Worm (Caenorhabditis elegans) whole organism, L4 larva: Measurements from ENCODE around the gene Y116A8C.27.
A peak's percentile ranks its signal among the peaks of the same experiment; 100 is the strongest.

ENCODE experiments used
- D1046.2 ChIP-seq: fragments of 200-800 bp; sonication (Bioruptor generic); IDR thresholded peaks from 2 replicates; pipeline ENCODE4 v1.3.6; 2022; ENCODE audit warnings: missing genetic modification characterization, missing compliant biosample characterization
- F10B5.3 ChIP-seq: sonication (generic microtip); optimal IDR thresholded peaks from 2 replicates; lab custom pipeline; 2016; ENCODE audit warnings: mild to moderate bottlenecking, missing genetic modification characterization, missing compliant biosample characterization
- F26F4.8 ChIP-seq: fragments of 200-800 bp; sonication (Bioruptor generic); conservative IDR thresholded peaks from 2 replicates; pipeline ENCODE4 v1.3.6; 2022; ENCODE audit warnings: missing genetic modification characterization, missing compliant biosample characterization
- F37D6.2 ChIP-seq: sonication (generic microtip); optimal IDR thresholded peaks from 2 replicates; lab custom pipeline; 2016; ENCODE audit warnings: mild to moderate bottlenecking, missing genetic modification characterization, missing compliant biosample characterization
- F44E2.7 ChIP-seq: fragments of 200-800 bp; sonication (Bioruptor generic); IDR thresholded peaks from 2 replicates; pipeline ENCODE4 v2.1.2; 2022; ENCODE audit warnings: missing genetic modification characterization, missing compliant biosample characterization
- Y75B8A.6 ChIP-seq: fragments of 200-800 bp; sonication (Bioruptor generic); IDR thresholded peaks from 2 replicates; pipeline ENCODE4 v1.3.6; 2022; ENCODE audit warnings: missing genetic modification reagents, missing genetic modification characterization, missing compliant biosample characterization
- ZK337.2 ChIP-seq: fragments of 200-800 bp; sonication (Bioruptor generic); IDR thresholded peaks from 2 replicates; pipeline ENCODE4 v1.3.6; 2022; ENCODE audit warnings: missing genetic modification reagents, missing genetic modification characterization, missing compliant biosample characterization
- ZK546.5 ChIP-seq, 2 experiments: sonication (generic microtip); optimal IDR thresholded peaks; 2 replicates each; lab custom pipeline; 2017; ENCODE audit warnings: missing biosample characterization in 2 of 2, missing genetic modification characterization in 2 of 2
- aha-1 ChIP-seq: fragments of 150-350 bp; peaks from one replicate; lab custom pipeline; 2014; ENCODE audit warnings: missing biosample characterization, missing genetic modification characterization
- aly-2 ChIP-seq: sonication (generic microtip); optimal IDR thresholded peaks from 2 replicates; lab custom pipeline; 2018; ENCODE audit warnings: missing biosample characterization, missing genetic modification characterization
- ama-1 ChIP-seq: fragments of 150-350 bp; optimal IDR thresholded peaks from 2 replicates; lab custom pipeline; 2014; ENCODE audit warnings: inconsistent platforms, mixed read lengths
- arid-1 ChIP-seq: fragments of 200-800 bp; sonication (Bioruptor generic); conservative IDR thresholded peaks from 2 replicates; pipeline ENCODE4 v1.3.6; 2022; ENCODE audit warnings: missing genetic modification reagents, missing genetic modification characterization, missing compliant biosample characterization
- ceh-32 ChIP-seq: sonication (generic microtip); optimal IDR thresholded peaks from 2 replicates; lab custom pipeline; 2016; ENCODE audit warnings: mild to moderate bottlenecking, missing genetic modification characterization, missing compliant biosample characterization; ENCODE audit not compliant: poor library complexity
- ceh-44 ChIP-seq: fragments of 200-800 bp; sonication (Bioruptor generic); IDR thresholded peaks from 2 replicates; pipeline ENCODE4 v1.3.6; 2022; ENCODE audit warnings: missing genetic modification reagents, missing genetic modification characterization, missing compliant biosample characterization
- ceh-82 ChIP-seq: sonication (generic microtip); optimal IDR thresholded peaks from 2 replicates; lab custom pipeline; 2017; ENCODE audit warnings: missing biosample characterization, missing genetic modification characterization
- cey-2 ChIP-seq: sonication (generic microtip); optimal IDR thresholded peaks from 3 replicates; lab custom pipeline; 2017; ENCODE audit warnings: missing genetic modification characterization, mild to moderate bottlenecking, missing compliant biosample characterization, antibody characterized with exemption, borderline replicate concordance; ENCODE audit not compliant: insufficient read depth
- dmd-6 ChIP-seq: fragments of 200-800 bp; sonication (Bioruptor generic); IDR thresholded peaks from 2 replicates; pipeline ENCODE4 v1.3.6; 2022; ENCODE audit warnings: missing genetic modification reagents, missing genetic modification characterization, missing compliant biosample characterization
- dpl-1 ChIP-seq: fragments of 150-350 bp; optimal IDR thresholded peaks from 2 replicates; lab custom pipeline; 2014; ENCODE audit warnings: missing biosample characterization, missing genetic modification reagents, missing genetic modification characterization
- egl-43 ChIP-seq: fragments of 200-800 bp; sonication (Bioruptor generic); IDR thresholded peaks from 2 replicates; pipeline ENCODE4 v1.3.6; 2022; ENCODE audit warnings: missing genetic modification reagents, missing genetic modification characterization, missing compliant biosample characterization
- fos-1 ChIP-seq: fragments of 150-350 bp; optimal IDR thresholded peaks from 2 replicates; lab custom pipeline; 2014; ENCODE audit warnings: missing biosample characterization, missing genetic modification characterization
- hlh-11 ChIP-seq: fragments of 200-800 bp; sonication (Bioruptor generic); optimal IDR thresholded peaks from 2 replicates; lab custom pipeline; 2018; ENCODE audit warnings: mild to moderate bottlenecking, missing genetic modification characterization, missing compliant biosample characterization
- hlh-30 ChIP-seq: sonication (generic microtip); optimal IDR thresholded peaks from 2 replicates; lab custom pipeline; 2017; ENCODE audit warnings: antibody characterized with exemption, mild to moderate bottlenecking, missing genetic modification characterization, missing compliant biosample characterization; ENCODE audit not compliant: insufficient read depth
- lin-15B ChIP-seq: fragments of 150-350 bp; sonication (generic microtip); optimal IDR thresholded peaks from 3 replicates; lab custom pipeline; 2014; ENCODE audit warnings: missing biosample characterization, missing genetic modification characterization
- lin-29 ChIP-seq: fragments of 200-800 bp; sonication (Bioruptor generic); IDR thresholded peaks from 2 replicates; pipeline ENCODE4 v1.3.6; 2022; ENCODE audit warnings: missing genetic modification reagents, missing genetic modification characterization, missing compliant biosample characterization
- mep-1 ChIP-seq: fragments of 150-350 bp; sonication (generic microtip); optimal IDR thresholded peaks from 3 replicates; lab custom pipeline; 2014; ENCODE audit warnings: missing biosample characterization, missing genetic modification characterization
- mes-2 ChIP-seq: sonication (generic microtip); optimal IDR thresholded peaks from 2 replicates; lab custom pipeline; 2016; ENCODE audit warnings: missing genotype, mild to moderate bottlenecking, missing genetic modification characterization, missing compliant biosample characterization; ENCODE audit not compliant: poor library complexity, severe bottlenecking
- mxl-3 ChIP-seq: fragments of 200-800 bp; sonication (Bioruptor generic); optimal IDR thresholded peaks from 2 replicates; lab custom pipeline; 2018; ENCODE audit warnings: mild to moderate bottlenecking, missing genetic modification characterization, missing compliant biosample characterization
- nhr-102 ChIP-seq: sonication (generic microtip); optimal IDR thresholded peaks from 2 replicates; lab custom pipeline; 2016; ENCODE audit warnings: mild to moderate bottlenecking, missing genetic modification characterization, moderate library complexity, missing compliant biosample characterization
- nhr-42 ChIP-seq: fragments of 200-800 bp; sonication (Bioruptor generic); IDR thresholded peaks from 2 replicates; pipeline ENCODE4 v1.3.6; 2022; ENCODE audit warnings: missing genetic modification characterization, missing compliant biosample characterization
- nhr-48 ChIP-seq: sonication (generic microtip); optimal IDR thresholded peaks from 2 replicates; lab custom pipeline; 2016; ENCODE audit warnings: mild to moderate bottlenecking, missing genetic modification characterization, missing compliant biosample characterization
- nhr-76 ChIP-seq: fragments of 150-350 bp; optimal IDR thresholded peaks from 2 replicates; lab custom pipeline; 2014; ENCODE audit warnings: missing biosample characterization, missing genetic modification characterization
- nhr-77 ChIP-seq: fragments of 150-350 bp; optimal IDR thresholded peaks from 2 replicates; lab custom pipeline; 2014; ENCODE audit warnings: missing biosample characterization, missing genetic modification characterization
- pha-4 ChIP-seq, 2 experiments: fragments of 150-350 bp in 1 of 2; fragments of 200-800 bp in 1 of 2; sonication (Bioruptor generic) in 1 of 2; IDR thresholded peaks in 1 of 2; optimal IDR thresholded peaks in 1 of 2; 2 replicates each; pipeline versions ENCODE4 v1.3.6 to Lab custom; 2014 to 2022; ENCODE audit warnings: missing genetic modification characterization in 2 of 2, missing genetic modification reagents in 2 of 2, missing biosample characterization in 1 of 2, missing compliant biosample characterization in 1 of 2
- php-3 ChIP-seq: fragments of 200-800 bp; sonication (Bioruptor generic); IDR thresholded peaks from 2 replicates; pipeline ENCODE4 v1.3.6; 2022; ENCODE audit warnings: missing genetic modification reagents, missing genetic modification characterization, missing compliant biosample characterization
- pqm-1 ChIP-seq: sonication (generic microtip); optimal IDR thresholded peaks from 2 replicates; lab custom pipeline; 2017; ENCODE audit warnings: missing biosample characterization, missing genetic modification characterization
- set-16 ChIP-seq: fragments of 200-800 bp; sonication (Bioruptor generic); IDR thresholded peaks from 2 replicates; pipeline ENCODE4 v1.3.6; 2022; ENCODE audit warnings: missing genetic modification reagents, missing genetic modification characterization, missing compliant biosample characterization
- snpc-4 ChIP-seq: fragments of 150-350 bp; optimal IDR thresholded peaks from 2 replicates; lab custom pipeline; 2014; ENCODE audit warnings: missing biosample characterization, missing genetic modification characterization
- tra-1 ChIP-seq: fragments of 200-800 bp; sonication (Bioruptor generic); IDR thresholded peaks from 2 replicates; pipeline ENCODE4 v1.3.6; 2022; ENCODE audit warnings: missing genetic modification reagents, missing genetic modification characterization, missing compliant biosample characterization
- zfp-2 ChIP-seq: sonication (generic microtip); optimal IDR thresholded peaks from 2 replicates; lab custom pipeline; 2016; ENCODE audit warnings: mild to moderate bottlenecking, missing genetic modification characterization, missing compliant biosample characterization
- zip-2 ChIP-seq: fragments of 150-350 bp; optimal IDR thresholded peaks from 2 replicates; lab custom pipeline; 2014; ENCODE audit warnings: missing biosample characterization, missing genetic modification characterization
- ztf-7 ChIP-seq: fragments of 150-350 bp; optimal IDR thresholded peaks from 2 replicates; lab custom pipeline; 2014; ENCODE audit warnings: missing biosample characterization, missing genetic modification characterization

Y116A8C.27 gene

DNA sequence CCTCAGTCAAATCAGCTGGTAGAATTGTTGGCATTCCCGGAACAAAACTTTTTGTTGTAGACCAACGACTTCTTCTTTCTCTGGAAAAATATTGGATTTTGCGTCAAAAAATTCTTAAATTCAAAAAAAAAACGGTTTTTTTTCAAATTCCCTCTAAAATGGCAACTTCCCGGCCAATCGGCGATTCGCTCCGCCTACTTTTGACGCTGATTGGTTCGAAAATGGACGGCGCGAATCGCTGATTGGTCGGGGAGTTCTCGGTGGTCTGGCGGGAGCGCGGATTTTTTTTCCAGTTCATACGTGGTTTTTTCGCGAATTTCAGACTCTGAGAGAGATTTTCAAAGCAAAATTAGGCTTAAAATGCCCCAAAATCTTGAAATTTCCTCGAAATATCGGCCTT, 12.7 kb upstream of the Y116A8C.27 start:
- no peak for TF ChIP-seq lin-29 (GFP tag; lab: Robert Waterston, UW)
- TF ChIP-seq ztf-7 (tag; lab: Kevin White, UChicago) = no peak
- no peak for TF ChIP-seq mxl-3 (GFP tag; lab: Kevin White, UChicago)
- TF ChIP-seq ZK546.5 (tag; optimal IDR thresholded peaks at IDR 0.05; lab: Kevin White, UChicago) = no peak
- TF ChIP-seq fos-1 (tag; lab: Kevin White, UChicago) = no peak
- TF ChIP-seq F10B5.3 = no peak
- no peak for TF ChIP-seq hlh-30 (tag; lab: Kevin White, UChicago)
- no peak for TF ChIP-seq dmd-6

DNA sequence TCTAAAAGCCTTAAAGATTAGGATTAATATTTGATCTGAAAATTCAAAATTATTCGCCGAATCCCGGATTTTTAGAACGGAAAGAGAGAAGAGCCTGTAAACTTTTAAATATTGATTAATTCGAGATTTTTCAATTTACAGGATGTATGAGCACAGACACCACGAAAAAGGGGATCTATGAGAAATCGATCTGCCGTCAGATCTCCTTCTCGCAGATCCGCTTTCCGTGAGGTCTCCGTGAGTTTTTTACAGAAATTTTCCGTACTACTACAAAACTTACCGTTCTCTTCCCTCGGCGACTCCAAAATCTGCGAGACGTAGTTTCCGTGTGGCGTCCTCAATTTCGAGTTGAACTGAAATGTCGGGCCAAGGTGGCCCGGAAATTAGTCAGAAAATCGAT, 12.1 kb upstream of the Y116A8C.27 start:
- no peak for TF ChIP-seq ama-1
- TF ChIP-seq tra-1 (GFP tag; lab: Robert Waterston, UW) = no peak
- no peak for TF ChIP-seq snpc-4 (tag; lab: Kevin White, UChicago)
- no peak for TF ChIP-seq ceh-32 (tag; lab: Kevin White, UChicago)
- TF ChIP-seq ceh-44 (GFP tag; lab: Robert Waterston, UW) = no peak
- no peak for TF ChIP-seq Y75B8A.6
- TF ChIP-seq cey-2 (tag; lab: Kevin White, UChicago) = no peak
- no peak for TF ChIP-seq aly-2
- 0 out of 2 replicates have a peak, but pooled peaks have one; percentile 15 for TF ChIP-seq ZK337.2 (GFP tag; lab: Robert Waterston, UW)
- TF ChIP-seq nhr-76 (tag; lab: Kevin White, UChicago) = no peak
- TF ChIP-seq php-3 = no peak
- TF ChIP-seq mep-1 (tag; lab: Kevin White, UChicago) = no peak
- no peak for TF ChIP-seq mes-2 (tag; lab: Kevin White, UChicago)
- TF ChIP-seq D1046.2 = no peak
- no peak for TF ChIP-seq nhr-48 (tag; lab: Kevin White, UChicago)
- 0 out of 2 replicates have a peak, but pooled peaks have one; percentile 25 for TF ChIP-seq arid-1

DNA sequence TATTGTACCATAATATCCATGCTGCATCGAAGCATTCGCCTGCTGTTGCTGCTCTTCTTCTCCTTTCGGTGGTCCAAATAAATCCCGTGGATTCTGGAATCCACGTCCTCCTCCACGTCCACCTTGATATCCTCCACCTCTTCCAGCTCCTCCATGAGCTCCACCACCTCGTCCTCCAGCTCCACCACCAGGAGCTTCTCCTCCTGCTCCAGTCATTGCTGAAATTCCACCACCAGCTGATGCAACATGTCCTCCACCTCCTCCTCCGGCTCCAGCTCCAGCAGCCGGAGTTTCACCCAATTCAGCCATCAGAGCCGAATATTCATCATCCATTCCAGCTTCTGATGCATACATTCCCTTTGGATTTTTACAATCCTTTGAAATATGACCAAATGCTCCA, 9.5 kb upstream of the Y116A8C.27 start:
- peak; percentile 35 for TF ChIP-seq aha-1 (tag; lab: Kevin White, UChicago)
- no peak for TF ChIP-seq fos-1 (tag; lab: Kevin White, UChicago)
- no peak for TF ChIP-seq zfp-2 (tag; lab: Kevin White, UChicago)
- TF ChIP-seq F37D6.2 (tag; lab: Kevin White, UChicago) = no peak
- TF ChIP-seq zip-2 (tag; lab: Kevin White, UChicago) = no peak
- no peak for TF ChIP-seq hlh-11 (tag; lab: Kevin White, UChicago)
- TF ChIP-seq F44E2.7 = no peak
- no peak for TF ChIP-seq lin-15B (tag; lab: Kevin White, UChicago)
- TF ChIP-seq set-16 (GFP tag; lab: Robert Waterston, UW) = peak; percentile 88
- no peak for TF ChIP-seq dpl-1 (GFP tag; lab: Kevin White, UChicago)
- TF ChIP-seq pqm-1 (tag; lab: Kevin White, UChicago) = no peak
- no peak for TF ChIP-seq F26F4.8 (GFP tag; lab: Robert Waterston, UW)
- no peak for TF ChIP-seq lin-29 (GFP tag; lab: Robert Waterston, UW)
- no peak for TF ChIP-seq nhr-77 (tag; lab: Kevin White, UChicago)

DNA sequence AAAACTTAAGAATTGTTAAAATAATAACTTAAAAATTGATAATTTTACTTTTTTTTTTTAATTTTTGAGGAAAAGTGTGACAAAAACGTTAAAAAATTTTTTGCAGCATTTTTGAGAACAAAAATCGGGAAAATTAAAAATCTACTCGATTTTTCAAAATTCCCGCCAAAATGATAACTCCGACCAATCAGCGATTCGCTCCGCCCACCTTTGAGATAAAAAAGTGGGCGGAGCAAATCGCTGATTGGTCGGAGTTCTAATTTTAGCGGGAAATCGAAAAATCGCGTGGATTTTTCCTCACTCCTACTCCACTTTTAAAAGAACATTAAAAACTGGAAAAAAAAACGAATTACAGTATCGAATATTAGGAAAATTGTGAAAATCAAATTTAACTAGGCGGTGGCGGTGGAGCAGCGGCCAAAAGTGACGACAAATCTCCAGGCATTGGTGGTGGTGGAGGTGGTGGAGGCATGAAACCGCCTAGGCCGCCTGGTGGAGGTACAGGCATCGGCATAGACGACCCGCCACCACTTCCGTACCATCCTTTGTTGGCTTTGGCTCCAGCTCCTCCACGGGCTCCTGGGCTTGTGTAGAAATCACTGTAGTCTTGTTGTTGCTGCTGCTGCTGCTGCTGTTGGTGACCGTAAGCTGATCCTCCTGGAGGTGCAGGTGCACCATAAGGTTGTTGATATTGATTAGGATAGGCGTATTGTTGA, 8.2 kb upstream of the Y116A8C.27 start:
- no peak for TF ChIP-seq pha-4 (GFP tag; IDR thresholded peaks at IDR 0.05; lab: Robert Waterston, UW)
- no peak for TF ChIP-seq pha-4 (tag; optimal IDR thresholded peaks at IDR 0.05; lab: Kevin White, UChicago)
- TF ChIP-seq set-16 (GFP tag; lab: Robert Waterston, UW) = peak; percentile 78
- TF ChIP-seq ceh-82 (tag; lab: Kevin White, UChicago) = no peak
- no peak for TF ChIP-seq nhr-42 (GFP tag; lab: Robert Waterston, UW)
- TF ChIP-seq nhr-102 (tag; lab: Kevin White, UChicago) = no peak
- 0 out of 2 replicates have a peak, but pooled peaks have one; percentile 26 for TF ChIP-seq egl-43
- peak; percentile 5 for TF ChIP-seq dpl-1 (GFP tag; lab: Kevin White, UChicago)
